Fruit fly (Drosophila melanogaster) whole organism, embryonic: ENCODE results near the gene mwh.

Experiments
- CG1024 ChIP-seq: fragments of 200-800 bp; sonication (Bioruptor generic); IDR thresholded peaks from 2 replicates; pipeline ENCODE4 v1.3.6; 2022; ENCODE audit warnings: missing biosample characterization, missing genetic modification characterization
- CG10979 ChIP-seq: fragments of 200-800 bp; sonication (Bioruptor generic); optimal IDR thresholded peaks from 2 replicates; lab custom pipeline; 2018; ENCODE audit warnings: missing biosample characterization, mild to moderate bottlenecking, missing genetic modification characterization, moderate library complexity
- CG11398 ChIP-seq: fragments of 200-800 bp; sonication (Bioruptor generic); optimal IDR thresholded peaks from 2 replicates; lab custom pipeline; 2016; ENCODE audit warnings: missing biosample characterization, missing genetic modification characterization
- CG11504 ChIP-seq: fragments of 200-800 bp; sonication (Bioruptor generic); optimal IDR thresholded peaks from 3 replicates; lab custom pipeline; 2019; ENCODE audit warnings: missing biosample characterization, mild to moderate bottlenecking, missing genetic modification characterization, moderate library complexity
- CG12155 ChIP-seq: fragments of 200-800 bp; sonication (Bioruptor generic); optimal IDR thresholded peaks from 3 replicates; lab custom pipeline; 2016; ENCODE audit warnings: missing biosample characterization, missing genetic modification characterization
- CG1233 ChIP-seq: fragments of 200-800 bp; sonication (Bioruptor generic); optimal IDR thresholded peaks from 4 replicates; lab custom pipeline; 2018; ENCODE audit warnings: missing biosample characterization, mild to moderate bottlenecking, missing genetic modification characterization
- CG14050 ChIP-seq: fragments of 200-800 bp; sonication (Bioruptor generic); IDR thresholded peaks from 3 replicates; pipeline ENCODE4 v1.3.6; 2022; ENCODE audit warnings: missing biosample characterization, missing genetic modification characterization
- CG14667 ChIP-seq: fragments of 200-800 bp; sonication (Bioruptor generic); IDR thresholded peaks from 2 replicates; pipeline ENCODE4 v1.3.6; 2022; ENCODE audit warnings: missing biosample characterization, missing genetic modification characterization
- CG17385 ChIP-seq: fragments of 200-800 bp; sonication (Bioruptor generic); optimal IDR thresholded peaks from 3 replicates; lab custom pipeline; 2018; ENCODE audit warnings: missing biosample characterization, mild to moderate bottlenecking, missing genetic modification characterization
- CG18262 ChIP-seq: fragments of 200-800 bp; optimal IDR thresholded peaks from 3 replicates; lab custom pipeline; 2019; ENCODE audit warnings: missing biosample characterization, mild to moderate bottlenecking, missing genetic modification characterization, moderate library complexity
- CG18476 ChIP-seq: fragments of 200-800 bp; sonication (Bioruptor generic); optimal IDR thresholded peaks from 2 replicates; lab custom pipeline; 2016; ENCODE audit warnings: missing biosample characterization, mild to moderate bottlenecking, missing genetic modification characterization
- CG2199 ChIP-seq: fragments of 200-800 bp; sonication (Bioruptor generic); IDR thresholded peaks from 3 replicates; pipeline ENCODE4 v1.3.6; 2022; ENCODE audit warnings: missing biosample characterization, missing genetic modification characterization
- CG33557 ChIP-seq: fragments of 200-800 bp; sonication (Bioruptor generic); optimal IDR thresholded peaks from 2 replicates; lab custom pipeline; 2019; ENCODE audit warnings: missing biosample characterization, mild to moderate bottlenecking, missing genetic modification characterization, moderate library complexity
- CG3838 ChIP-seq: fragments of 200-800 bp; sonication (Bioruptor generic); optimal IDR thresholded peaks from 3 replicates; lab custom pipeline; 2016; ENCODE audit warnings: missing biosample characterization, missing genetic modification characterization
- CG4730 ChIP-seq: fragments of 200-800 bp; sonication (Bioruptor generic); IDR thresholded peaks from 2 replicates; pipeline ENCODE4 v1.3.6; 2022; ENCODE audit warnings: missing biosample characterization, missing genetic modification characterization
- Dek ChIP-seq: fragments of 200-800 bp; sonication (Bioruptor generic); optimal IDR thresholded peaks from 3 replicates; lab custom pipeline; 2019; ENCODE audit warnings: missing biosample characterization, mild to moderate bottlenecking, missing genetic modification characterization, moderate library complexity
- Doc2 ChIP-seq: fragments of 200-800 bp; sonication (Bioruptor generic); IDR thresholded peaks from 2 replicates; pipeline ENCODE4 v1.3.6; 2022; ENCODE audit warnings: missing biosample characterization, missing genetic modification characterization
- Fer3 ChIP-seq: fragments of 200-800 bp; sonication (Bioruptor generic); optimal IDR thresholded peaks from 2 replicates; lab custom pipeline; 2018; ENCODE audit warnings: missing biosample characterization, mild to moderate bottlenecking, missing genetic modification characterization, moderate library complexity
- HmgZ ChIP-seq: fragments of 200-800 bp; sonication (Bioruptor generic); optimal IDR thresholded peaks from 2 replicates; lab custom pipeline; 2018; ENCODE audit warnings: missing biosample characterization, mild to moderate bottlenecking, missing genetic modification characterization
- Hsf ChIP-seq: fragments of 200-800 bp; sonication (Bioruptor generic); optimal IDR thresholded peaks from 3 replicates; lab custom pipeline; 2016; ENCODE audit warnings: missing biosample characterization, missing genetic modification characterization
- Lhr ChIP-seq: fragments of 200-800 bp; sonication (Bioruptor generic); optimal IDR thresholded peaks from 3 replicates; lab custom pipeline; 2017; ENCODE audit warnings: mild to moderate bottlenecking, missing biosample characterization, missing genetic modification reagents, missing genetic modification characterization
- Meics ChIP-seq: fragments of 200-800 bp; sonication (Bioruptor generic); optimal IDR thresholded peaks from 2 replicates; lab custom pipeline; 2017; ENCODE audit warnings: missing biosample characterization, mild to moderate bottlenecking, missing genetic modification characterization
- NC2α ChIP-seq: fragments of 200-800 bp; sonication (Bioruptor generic); optimal IDR thresholded peaks from 2 replicates; lab custom pipeline; 2016; ENCODE audit warnings: missing biosample characterization, missing genetic modification characterization
- NFAT ChIP-seq: fragments of 200-800 bp; sonication (Bioruptor generic); IDR thresholded peaks from 2 replicates; pipeline ENCODE4 v1.3.6; 2022; ENCODE audit warnings: missing biosample characterization, missing genetic modification characterization
- NK7.1 ChIP-seq: fragments of 200-800 bp; sonication (Bioruptor generic); optimal IDR thresholded peaks from 3 replicates; lab custom pipeline; 2016; ENCODE audit warnings: missing biosample characterization, missing genetic modification characterization
- Nf-YB ChIP-seq: fragments of 200-800 bp; sonication (Bioruptor generic); optimal IDR thresholded peaks from 3 replicates; lab custom pipeline; 2019; ENCODE audit warnings: missing biosample characterization, mild to moderate bottlenecking, missing genetic modification characterization, moderate library complexity
- Side ChIP-seq: fragments of 200-800 bp; sonication (Bioruptor generic); optimal IDR thresholded peaks from 2 replicates; lab custom pipeline; 2016; ENCODE audit warnings: missing biosample characterization, missing genetic modification characterization
- Six4 ChIP-seq: fragments of 200-800 bp; sonication (Bioruptor generic); optimal IDR thresholded peaks from 2 replicates; lab custom pipeline; 2016; ENCODE audit warnings: missing biosample characterization, missing genetic modification characterization
- bcd ChIP-seq: fragments of 200-800 bp; sonication (Bioruptor generic); optimal IDR thresholded peaks from 2 replicates; lab custom pipeline; 2017; ENCODE audit warnings: missing biosample characterization, mild to moderate bottlenecking, missing genetic modification characterization
- bsh ChIP-seq, 2 experiments: fragments of 200-800 bp; sonication (Bioruptor generic); optimal IDR thresholded peaks; 2 replicates each; lab custom pipeline; 2017 to 2018; ENCODE audit warnings: mild to moderate bottlenecking in 2 of 2, missing biosample characterization in 2 of 2, missing genetic modification characterization in 2 of 2, moderate library complexity in 1 of 2
- cg ChIP-seq: fragments of 200-800 bp; sonication (Bioruptor generic); optimal IDR thresholded peaks from 3 replicates; lab custom pipeline; 2019; ENCODE audit warnings: missing biosample characterization, mild to moderate bottlenecking, missing genetic modification characterization, moderate library complexity
- crc ChIP-seq: fragments of 200-800 bp; sonication (Bioruptor generic); optimal IDR thresholded peaks from 2 replicates; lab custom pipeline; 2016; ENCODE audit warnings: missing biosample characterization, missing genetic modification characterization
- gro ChIP-seq: fragments of 200-800 bp; sonication (Bioruptor generic); optimal IDR thresholded peaks from 2 replicates; lab custom pipeline; 2016; ENCODE audit warnings: missing biosample characterization, missing genetic modification characterization
- h ChIP-seq: fragments of >200 bp; optimal IDR thresholded peaks from 2 replicates; lab custom pipeline; 2017
- hb ChIP-seq: fragments of 200-800 bp; sonication (Bioruptor generic); IDR thresholded peaks from 3 replicates; pipeline ENCODE4 v1.3.6; 2022; ENCODE audit warnings: missing biosample characterization, missing genetic modification characterization; ENCODE audit not compliant: partially characterized antibody
- lbe ChIP-seq: fragments of 200-800 bp; sonication (Bioruptor generic); optimal IDR thresholded peaks from 2 replicates; lab custom pipeline; 2016; ENCODE audit warnings: missing biosample characterization, mild to moderate bottlenecking, missing genetic modification characterization
- lmd ChIP-seq: fragments of 200-800 bp; sonication (Bioruptor generic); IDR thresholded peaks from 2 replicates; pipeline ENCODE4 v1.3.6; 2022; ENCODE audit warnings: missing biosample characterization, missing genetic modification characterization
- luna ChIP-seq: fragments of 200-800 bp; sonication (Bioruptor generic); optimal IDR thresholded peaks from 2 replicates; lab custom pipeline; 2016; ENCODE audit warnings: missing biosample characterization, missing genetic modification characterization
- mirr ChIP-seq: fragments of 200-800 bp; sonication (Bioruptor generic); optimal IDR thresholded peaks from 3 replicates; lab custom pipeline; 2018; ENCODE audit warnings: missing biosample characterization, mild to moderate bottlenecking, missing genetic modification characterization
- nau ChIP-seq: fragments of 200-800 bp; sonication (Bioruptor generic); optimal IDR thresholded peaks from 3 replicates; lab custom pipeline; 2017; ENCODE audit warnings: missing biosample characterization, mild to moderate bottlenecking, missing genetic modification characterization, missing genetic modification reagents
- peb ChIP-seq: fragments of 200-800 bp; sonication (Bioruptor generic); IDR thresholded peaks from 2 replicates; pipeline ENCODE4 v1.3.6; 2022; ENCODE audit warnings: missing biosample characterization, missing genetic modification characterization
- pnt ChIP-seq: fragments of 200-800 bp; sonication (Bioruptor generic); optimal IDR thresholded peaks from 3 replicates; lab custom pipeline; 2016; ENCODE audit warnings: missing biosample characterization, missing genetic modification characterization
- sens-2 ChIP-seq: fragments of 200-800 bp; sonication (Bioruptor generic); IDR thresholded peaks from 2 replicates; pipeline ENCODE4 v1.3.6; 2022; ENCODE audit warnings: missing biosample characterization, missing genetic modification characterization
- sim ChIP-seq: fragments of 200-800 bp; sonication (Bioruptor generic); IDR thresholded peaks from 2 replicates; pipeline ENCODE4 v1.3.6; 2022; ENCODE audit warnings: missing biosample characterization, missing genetic modification characterization
- sisA ChIP-seq: fragments of 200-800 bp; sonication (Bioruptor generic); IDR thresholded peaks from 2 replicates; pipeline ENCODE4 v1.3.6; 2022; ENCODE audit warnings: missing biosample characterization, missing genetic modification characterization
- slou ChIP-seq: fragments of 200-800 bp; sonication (Bioruptor generic); optimal IDR thresholded peaks from 3 replicates; lab custom pipeline; 2016; ENCODE audit warnings: missing biosample characterization, missing genetic modification characterization
- so ChIP-seq: fragments of 200-800 bp; sonication (Bioruptor generic); IDR thresholded peaks from 3 replicates; pipeline ENCODE4 v1.3.6; 2022; ENCODE audit warnings: missing biosample characterization, missing genetic modification characterization
- tna ChIP-seq: fragments of 200-800 bp; sonication (Bioruptor generic); IDR thresholded peaks from 2 replicates; pipeline ENCODE4 v1.3.6; 2022; ENCODE audit warnings: missing biosample characterization, missing genetic modification characterization; ENCODE audit not compliant: partially characterized antibody
- trem ChIP-seq: fragments of 200-800 bp; optimal IDR thresholded peaks from 3 replicates; lab custom pipeline; 2019; ENCODE audit warnings: missing biosample characterization, mild to moderate bottlenecking, missing genetic modification characterization, moderate library complexity
- wor ChIP-seq: fragments of 200-800 bp; sonication (Bioruptor generic); IDR thresholded peaks from 2 replicates; pipeline ENCODE4 v1.3.6; 2022; ENCODE audit warnings: missing biosample characterization, missing genetic modification characterization
- yki ChIP-seq: fragments of >200 bp; optimal IDR thresholded peaks from 3 replicates; lab custom pipeline; 2018
- z ChIP-seq: fragments of 200-800 bp; sonication (Bioruptor generic); IDR thresholded peaks from 3 replicates; pipeline ENCODE4 v1.3.6; 2022; ENCODE audit warnings: missing biosample characterization, missing genetic modification characterization

The mwh gene

DNA sequence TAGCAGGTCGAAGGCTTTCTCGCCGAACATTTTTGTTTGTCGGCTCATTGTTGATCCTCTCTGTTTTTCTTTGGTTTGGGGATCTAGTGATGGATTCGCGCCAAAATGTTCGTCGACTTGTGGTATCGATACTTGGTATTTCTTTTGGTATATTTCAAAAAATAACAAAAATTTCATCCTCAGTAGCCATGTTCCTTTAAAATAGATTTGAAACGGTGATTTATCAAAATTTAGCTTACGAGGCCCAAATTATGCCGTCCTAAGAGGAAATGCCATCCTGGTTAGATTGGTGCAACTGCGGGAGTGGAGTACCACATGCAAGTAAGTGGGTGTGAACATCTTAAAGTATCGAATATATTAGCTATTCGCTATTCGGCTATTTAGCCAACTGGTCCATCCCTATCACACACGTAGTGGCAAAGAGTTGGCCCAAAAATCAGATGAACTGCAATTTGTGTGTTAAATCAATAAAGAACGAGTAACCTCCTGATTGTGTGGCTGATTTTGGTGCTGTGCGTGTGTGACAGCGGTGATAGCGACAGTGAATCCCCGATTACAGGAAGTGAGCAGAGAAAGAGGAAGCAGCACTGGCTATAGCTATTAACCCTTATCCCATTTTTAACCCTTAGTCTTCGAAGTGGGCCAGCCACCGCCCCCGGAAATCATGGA is 47.2 kb downstream of the mwh start, which contains the start of the genes Psf1 and Sac1 (continued):
- TF ChIP-seq slou (GFP tag; lab: Kevin White, UChicago) = no peak
- no peak for TF ChIP-seq lbe (GFP tag; lab: Kevin White, UChicago)
- no peak for TF ChIP-seq Nf-YB (GFP tag; lab: Kevin White, UChicago)
- TF ChIP-seq crc (GFP tag; lab: Kevin White, UChicago) = peak; percentile 7
- no peak for TF ChIP-seq CG4730 (GFP tag; lab: Robert Waterston, UW)
- TF ChIP-seq Doc2 (GFP tag; lab: Robert Waterston, UW) = no peak
- TF ChIP-seq luna (GFP tag; lab: Kevin White, UChicago) = no peak
- no peak for TF ChIP-seq yki
- peak; percentile 73 for TF ChIP-seq trem
- TF ChIP-seq CG11504 (tag; lab: Kevin White, UChicago) = no peak
- TF ChIP-seq NFAT (GFP tag; lab: Robert Waterston, UW) = peak; percentile 43; the same call in 1 of the 2 replicates
- no peak for TF ChIP-seq CG1233 (GFP tag; lab: Kevin White, UChicago)
- peak; percentile 40 for TF ChIP-seq CG10979 (tag; lab: Kevin White, UChicago)
- TF ChIP-seq h (lab: Kevin White, UChicago) = no peak
- peak; percentile 23 for TF ChIP-seq Meics (GFP tag; lab: Kevin White, UChicago)
- TF ChIP-seq HmgZ (tag; lab: Kevin White, UChicago) = peak; percentile 45
- no peak for TF ChIP-seq CG11398 (GFP tag; lab: Kevin White, UChicago)
- peak; percentile 74 for TF ChIP-seq hb (GFP tag; lab: Robert Waterston, UW)
- no peak for TF ChIP-seq gro (GFP tag; lab: Kevin White, UChicago)
- TF ChIP-seq CG18262 (tag; lab: Kevin White, UChicago) = peak; percentile 48
- no peak for TF ChIP-seq CG18476
- TF ChIP-seq cg (GFP tag; lab: Kevin White, UChicago) = no peak
- no peak for TF ChIP-seq CG14050 (GFP tag; lab: Robert Waterston, UW)
- no peak for TF ChIP-seq z
- TF ChIP-seq wor = no peak
- no peak for TF ChIP-seq CG2199 (GFP tag; lab: Robert Waterston, UW)
- peak; percentile 57 for TF ChIP-seq Hsf
- no peak for TF ChIP-seq CG3838 (GFP tag; lab: Kevin White, UChicago)
- no peak for TF ChIP-seq mirr (GFP tag; lab: Kevin White, UChicago)
- TF ChIP-seq CG1024 (GFP tag; lab: Robert Waterston, UW) = no peak
- TF ChIP-seq sens-2 (GFP tag; lab: Robert Waterston, UW) = no peak
- peak; percentile 50 for TF ChIP-seq CG33557
- peak; percentile 10 for TF ChIP-seq Dek (tag; lab: Kevin White, UChicago)
- TF ChIP-seq CG12155 (GFP tag; lab: Kevin White, UChicago) = peak; percentile 70
- 0 out of 3 replicates have a peak, but pooled peaks have one; percentile 12 for TF ChIP-seq so (GFP tag; lab: Robert Waterston, UW)
- no peak for TF ChIP-seq Fer3
- TF ChIP-seq Lhr = peak; percentile 71
- TF ChIP-seq sisA = peak; percentile 58
- peak in 1 of 2 experiments; percentile 22 for TF ChIP-seq bsh (GFP tag; optimal IDR thresholded peaks at IDR 0.05; lab: Kevin White, UChicago)
- no peak for TF ChIP-seq CG14667
- no peak for TF ChIP-seq sim (GFP tag; lab: Robert Waterston, UW)
- TF ChIP-seq Side = no peak
- no peak for TF ChIP-seq NK7.1
- TF ChIP-seq pnt (GFP tag; lab: Kevin White, UChicago) = peak; percentile 7
- TF ChIP-seq lmd (GFP tag; lab: Robert Waterston, UW) = no peak; the same call in 1 of the 2 replicates
- no peak for TF ChIP-seq Six4 (GFP tag; lab: Kevin White, UChicago)
- TF ChIP-seq peb (GFP tag; lab: Robert Waterston, UW) = no peak
- no peak for TF ChIP-seq nau
- peak; percentile 79 for TF ChIP-seq CG17385 (GFP tag; lab: Kevin White, UChicago)
- peak; percentile 60 for TF ChIP-seq tna (GFP tag; lab: Robert Waterston, UW)
- peak; percentile 44 for TF ChIP-seq bcd (GFP tag; lab: Kevin White, UChicago)
- TF ChIP-seq NC2α (GFP tag; lab: Kevin White, UChicago) = no peak
